Worm (Caenorhabditis elegans): Measurements from ENCODE around the gene F44E7.3.

- TF ChIP-seq hrde-1 (tag; optimal IDR thresholded peaks at IDR 0.05; ENCODE audit: borderline replicate concordance): no peak
- TF ChIP-seq mel-28 (tag; optimal IDR thresholded peaks at IDR 0.05; ENCODE audit: borderline replicate concordance): no peak
- no peak for TF ChIP-seq akir-1 (GFP tag; optimal IDR thresholded peaks at IDR 0.05)
- no peak for TF ChIP-seq ztf-3 (GFP tag; optimal IDR thresholded peaks at IDR 0.05)
- TF ChIP-seq ztf-26 (tag; optimal IDR thresholded peaks at IDR 0.05): no peak
Observed at ce11 chrV:5753432-5753831, 18.3 kb upstream of the F44E7.3 start, which contains the start of gene pgph-1.
